Worm (Caenorhabditis elegans) whole organism, L3 larva: ENCODE data around the gene C14A6.8.

Experiments
- R02D3.7 ChIP-seq: fragments of 150-350 bp; optimal IDR thresholded peaks from 2 replicates; lab custom pipeline; 2014; ENCODE audit warnings: missing biosample characterization, missing genetic modification characterization
- ZK546.5 ChIP-seq: sonication (generic microtip); optimal IDR thresholded peaks from 2 replicates; lab custom pipeline; 2017; ENCODE audit warnings: missing biosample characterization, missing genetic modification characterization
- ama-1 ChIP-seq: fragments of 150-350 bp; optimal IDR thresholded peaks from 2 replicates; lab custom pipeline; 2018
- ceh-16 ChIP-seq: sonication (generic microtip); optimal IDR thresholded peaks from 2 replicates; lab custom pipeline; 2017; ENCODE audit warnings: missing biosample characterization, missing genetic modification characterization
- ceh-28 ChIP-seq: fragments of 150-350 bp; optimal IDR thresholded peaks from 2 replicates; lab custom pipeline; 2014; ENCODE audit warnings: missing biosample characterization, missing genetic modification reagents, missing genetic modification characterization
- ceh-9 ChIP-seq: sonication (generic microtip); optimal IDR thresholded peaks from 2 replicates; lab custom pipeline; 2018; ENCODE audit warnings: missing biosample characterization, missing genetic modification characterization
- daf-12 ChIP-seq: fragments of 150-350 bp; optimal IDR thresholded peaks from 2 replicates; lab custom pipeline; 2014; ENCODE audit warnings: missing biosample characterization, missing genetic modification reagents, missing genetic modification characterization
- egl-27 ChIP-seq: sonication (generic microtip); optimal IDR thresholded peaks from 4 replicates; lab custom pipeline; 2017; ENCODE audit warnings: missing biosample characterization, missing genetic modification reagents, missing genetic modification characterization
- elt-1 ChIP-seq: fragments of 150-350 bp; optimal IDR thresholded peaks from 2 replicates; lab custom pipeline; 2014; ENCODE audit warnings: missing biosample characterization, missing genetic modification characterization
- elt-2 ChIP-seq: sonication (generic microtip); optimal IDR thresholded peaks from 2 replicates; lab custom pipeline; 2016; ENCODE audit warnings: missing genetic modification reagents, mild to moderate bottlenecking, missing genetic modification characterization, missing compliant biosample characterization
- elt-3 ChIP-seq, 3 experiments: fragments of 150-350 bp in 1 of 3; sonication (generic microtip) in 2 of 3; optimal IDR thresholded peaks; 2 replicates in 2 of 3; 4 replicates in 1 of 3; lab custom pipeline; 2014 to 2017; ENCODE audit warnings: missing biosample characterization in 3 of 3, missing genetic modification characterization in 3 of 3
- fkh-10 ChIP-seq: sonication (generic microtip); optimal IDR thresholded peaks from 2 replicates; lab custom pipeline; 2017; ENCODE audit warnings: missing biosample characterization, missing genetic modification reagents, missing genetic modification characterization
- fkh-2 ChIP-seq: fragments of 150-350 bp; optimal IDR thresholded peaks from 2 replicates; lab custom pipeline; 2014; ENCODE audit warnings: missing biosample characterization, missing genetic modification reagents, missing genetic modification characterization
- fos-1 ChIP-seq: fragments of 150-350 bp; optimal IDR thresholded peaks from 2 replicates; lab custom pipeline; 2014; ENCODE audit warnings: missing biosample characterization, missing genetic modification characterization
- hmg-11 ChIP-seq: sonication (generic microtip); optimal IDR thresholded peaks from 2 replicates; lab custom pipeline; 2016; ENCODE audit warnings: missing genetic modification characterization, missing compliant biosample characterization
- lin-39 ChIP-seq: fragments of 150-350 bp; optimal IDR thresholded peaks from 2 replicates; lab custom pipeline; 2018; ENCODE audit warnings: missing biosample characterization, missing genetic modification reagents, missing genetic modification characterization
- mdl-1 ChIP-seq: fragments of 150-350 bp; optimal IDR thresholded peaks from 2 replicates; lab custom pipeline; 2014; ENCODE audit warnings: missing biosample characterization, missing genetic modification characterization
- mml-1 ChIP-seq: fragments of 150-350 bp; sonication (generic microtip); optimal IDR thresholded peaks from 3 replicates; lab custom pipeline; 2014; ENCODE audit warnings: missing biosample characterization, missing genetic modification characterization
- nfya-1 ChIP-seq: sonication (generic microtip); optimal IDR thresholded peaks from 2 replicates; lab custom pipeline; 2017; ENCODE audit warnings: missing genetic modification characterization, mild to moderate bottlenecking, missing compliant biosample characterization, antibody characterized with exemption, moderate library complexity; ENCODE audit not compliant: insufficient read depth
- nhr-237 ChIP-seq: fragments of 150-350 bp; optimal IDR thresholded peaks from 2 replicates; lab custom pipeline; 2014; ENCODE audit warnings: missing biosample characterization, missing genetic modification characterization
- nhr-25 ChIP-seq: sonication (generic microtip); optimal IDR thresholded peaks from 2 replicates; lab custom pipeline; 2017; ENCODE audit warnings: missing biosample characterization, missing genetic modification characterization
- nhr-28 ChIP-seq: fragments of 150-350 bp; optimal IDR thresholded peaks from 2 replicates; lab custom pipeline; 2014; ENCODE audit warnings: missing biosample characterization, missing genetic modification characterization
- nhr-67 ChIP-seq: fragments of 150-350 bp; optimal IDR thresholded peaks from 2 replicates; lab custom pipeline; 2014; ENCODE audit warnings: missing biosample characterization, missing genetic modification characterization
- nhr-76 ChIP-seq: fragments of 150-350 bp; sonication (generic microtip); optimal IDR thresholded peaks from 5 replicates; lab custom pipeline; 2014; ENCODE audit warnings: missing biosample characterization, missing genetic modification characterization
- nhr-77 ChIP-seq: fragments of 150-350 bp; optimal IDR thresholded peaks from 2 replicates; lab custom pipeline; 2014; ENCODE audit warnings: missing biosample characterization, missing genetic modification characterization
- pha-4 ChIP-seq: fragments of 150-350 bp; optimal IDR thresholded peaks from 2 replicates; lab custom pipeline; 2014; ENCODE audit warnings: missing biosample characterization, missing genetic modification reagents, missing genetic modification characterization
- pqm-1 ChIP-seq: fragments of 150-350 bp; optimal IDR thresholded peaks from 2 replicates; lab custom pipeline; 2017; ENCODE audit warnings: missing biosample characterization, missing genetic modification characterization, inconsistent platforms
- sea-2 ChIP-seq: fragments of 150-350 bp; sonication (generic microtip); optimal IDR thresholded peaks from 4 replicates; lab custom pipeline; 2014; ENCODE audit warnings: missing biosample characterization, missing genetic modification reagents, missing genetic modification characterization
- skn-1 ChIP-seq: fragments of 150-350 bp; optimal IDR thresholded peaks from 2 replicates; lab custom pipeline; 2014; ENCODE audit warnings: missing biosample characterization, missing genetic modification characterization
- snpc-4 ChIP-seq: fragments of 150-350 bp; optimal IDR thresholded peaks from 2 replicates; lab custom pipeline; 2014; ENCODE audit warnings: missing biosample characterization, missing genetic modification characterization
- tbx-2 ChIP-seq: sonication (generic microtip); optimal IDR thresholded peaks from 2 replicates; lab custom pipeline; 2016; ENCODE audit warnings: mild to moderate bottlenecking, missing genetic modification characterization, missing compliant biosample characterization
- unc-62 ChIP-seq: fragments of 150-350 bp; sonication (generic microtip); optimal IDR thresholded peaks from 4 replicates; lab custom pipeline; 2014; ENCODE audit warnings: missing biosample characterization, missing genetic modification reagents, missing genetic modification characterization
- zag-1 ChIP-seq: fragments of 150-350 bp; optimal IDR thresholded peaks from 2 replicates; lab custom pipeline; 2014; ENCODE audit warnings: missing biosample characterization, missing genetic modification characterization
- ztf-11 ChIP-seq: fragments of 150-350 bp; optimal IDR thresholded peaks from 2 replicates; lab custom pipeline; 2014; ENCODE audit warnings: missing biosample characterization, missing genetic modification characterization
- ztf-4 ChIP-seq: fragments of 150-350 bp; optimal IDR thresholded peaks from 2 replicates; lab custom pipeline; 2014; ENCODE audit warnings: missing biosample characterization, missing genetic modification characterization

Gene C14A6.8

ce11 chrV:18146077-18146476 is 25.4 kb downstream of the C14A6.8 start, which contains the start of gene C14A6.3:
C14A6.3 (plus strand) TSS chrV:18146377.
- TF ChIP-seq skn-1 (tag; lab: Kevin White, UChicago) (no peak), snpc-4 (no peak), ztf-11 (tag; lab: Kevin White, UChicago) (no peak), R02D3.7 (tag; lab: Kevin White, UChicago) (no peak), elt-1 (no peak)

- TF ChIP-seq ceh-16 (tag; lab: Kevin White, UChicago) = no peak
- no peak for TF ChIP-seq ama-1
- TF ChIP-seq nhr-28 (tag; lab: Kevin White, UChicago) = no peak
- TF ChIP-seq elt-3 (tag; optimal IDR thresholded peaks at IDR 0.05; lab: Kevin White, UChicago) = no peak
- no peak for TF ChIP-seq daf-12
- no peak for TF ChIP-seq nhr-76
- no peak for TF ChIP-seq nhr-67
- no peak for TF ChIP-seq fos-1 (tag; lab: Kevin White, UChicago)
- no peak for TF ChIP-seq egl-27 (tag; lab: Kevin White, UChicago)
- TF ChIP-seq nhr-77 (tag; lab: Kevin White, UChicago) = no peak
- TF ChIP-seq ZK546.5 = no peak
- TF ChIP-seq tbx-2 (tag; lab: Kevin White, UChicago) = no peak
- TF ChIP-seq elt-2 (tag; lab: Kevin White, UChicago) = no peak
These were observed 27.0 kb downstream of the C14A6.8 start for ce11 chrV:18144442-18144841.

- TF ChIP-seq zag-1 (tag; lab: Kevin White, UChicago) = no peak
- no peak for TF ChIP-seq ZK546.5
- no peak for TF ChIP-seq fkh-2
- no peak for TF ChIP-seq elt-1
- TF ChIP-seq nhr-237 (tag; lab: Kevin White, UChicago) = no peak
- no peak for TF ChIP-seq pha-4
- TF ChIP-seq fkh-10 = no peak
- TF ChIP-seq ceh-9 (tag; lab: Kevin White, UChicago) = no peak
- no peak for TF ChIP-seq ztf-4 (tag; lab: Kevin White, UChicago)
- TF ChIP-seq skn-1 (tag; lab: Kevin White, UChicago) = no peak
- no peak for TF ChIP-seq elt-3 (tag; optimal IDR thresholded peaks at IDR 0.05; lab: Kevin White, UChicago)
- TF ChIP-seq, all 47 proteins: peak for 0
These were observed 28.0 kb downstream of the C14A6.8 start, which contains the start of gene Y37H2A.14 for ce11 chrV:18143445-18143844. Y37H2A.14 (plus strand) TSS chrV:18143745.

DNA sequence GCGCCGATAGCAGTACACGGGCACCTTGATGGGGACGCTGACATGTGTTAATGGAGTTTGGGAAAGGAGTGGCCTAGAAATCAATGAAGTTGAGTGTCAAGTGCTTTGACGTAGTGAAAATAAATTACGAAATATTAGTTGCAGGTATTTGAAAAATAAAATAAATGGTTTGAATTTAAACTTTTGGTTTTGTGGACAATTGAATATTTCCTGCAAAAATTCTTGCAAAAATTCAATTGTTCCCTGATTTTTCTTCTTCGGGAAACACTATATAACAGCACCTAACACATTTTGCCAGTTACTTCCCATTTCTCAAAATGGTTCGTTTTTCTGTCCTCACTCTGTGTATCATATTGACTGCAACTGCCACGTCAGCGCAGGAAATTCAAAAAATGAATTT is 28.9 kb downstream of the C14A6.8 start, which contains the start of gene Y37H2A.13:
Gene Y37H2A.13, plus strand, starts transcription at position 301 of the 400 bp plus-strand sequence.
- TF ChIP-seq lin-39 (no peak), nhr-237 (tag; lab: Kevin White, UChicago) (no peak), unc-62 (no peak), pha-4 (no peak), ama-1 (no peak), fkh-10 (no peak), zag-1 (tag; lab: Kevin White, UChicago) (no peak)

DNA sequence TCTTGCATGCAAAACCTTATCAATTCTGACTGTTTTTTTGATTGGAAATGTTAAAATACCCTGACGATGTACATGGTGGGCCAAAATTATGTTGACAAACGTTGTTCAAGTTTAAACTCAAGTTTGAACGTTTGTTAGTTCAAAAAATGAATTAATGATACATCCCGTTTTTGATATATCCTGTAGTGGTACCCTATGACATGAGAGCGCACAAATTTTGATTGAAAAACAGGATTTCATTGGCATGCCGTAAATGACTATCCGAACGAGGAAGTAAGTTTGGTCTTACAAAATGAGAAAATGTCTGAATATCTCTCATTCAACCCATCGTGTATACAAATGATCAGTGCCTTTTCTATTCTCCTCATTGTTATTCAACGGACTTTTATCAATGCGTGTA is 30.3 kb downstream of the C14A6.8 start, which contains the start of gene Y37H2A.11:
Gene Y37H2A.11, plus strand, starts transcription at position 301 of the 400 bp plus-strand sequence.
- no peak for TF ChIP-seq daf-12
- TF ChIP-seq pqm-1 (tag; lab: Kevin White, UChicago) = no peak
- no peak for TF ChIP-seq unc-62
- no peak for TF ChIP-seq mdl-1
- TF ChIP-seq elt-3 (tag; optimal IDR thresholded peaks at IDR 0.05; lab: Kevin White, UChicago) = no peak
- no peak for TF ChIP-seq lin-39
- no peak for TF ChIP-seq fkh-10
- TF ChIP-seq sea-2 (GFP tag; lab: Kevin White, UChicago) = no peak
- TF ChIP-seq tbx-2 (tag; lab: Kevin White, UChicago) = no peak
- TF ChIP-seq ceh-28 = no peak
- no peak for TF ChIP-seq nfya-1 (tag; lab: Kevin White, UChicago)
- TF ChIP-seq egl-27 (tag; lab: Kevin White, UChicago) = no peak
- no peak for TF ChIP-seq nhr-25 (tag; lab: Kevin White, UChicago)
- no peak for TF ChIP-seq hmg-11 (tag; lab: Kevin White, UChicago)
- no peak for TF ChIP-seq nhr-76
- no peak for TF ChIP-seq mml-1 (tag; lab: Kevin White, UChicago)
